Worm (Caenorhabditis elegans): Measurements from ENCODE around the gene allo-1.

DNA sequence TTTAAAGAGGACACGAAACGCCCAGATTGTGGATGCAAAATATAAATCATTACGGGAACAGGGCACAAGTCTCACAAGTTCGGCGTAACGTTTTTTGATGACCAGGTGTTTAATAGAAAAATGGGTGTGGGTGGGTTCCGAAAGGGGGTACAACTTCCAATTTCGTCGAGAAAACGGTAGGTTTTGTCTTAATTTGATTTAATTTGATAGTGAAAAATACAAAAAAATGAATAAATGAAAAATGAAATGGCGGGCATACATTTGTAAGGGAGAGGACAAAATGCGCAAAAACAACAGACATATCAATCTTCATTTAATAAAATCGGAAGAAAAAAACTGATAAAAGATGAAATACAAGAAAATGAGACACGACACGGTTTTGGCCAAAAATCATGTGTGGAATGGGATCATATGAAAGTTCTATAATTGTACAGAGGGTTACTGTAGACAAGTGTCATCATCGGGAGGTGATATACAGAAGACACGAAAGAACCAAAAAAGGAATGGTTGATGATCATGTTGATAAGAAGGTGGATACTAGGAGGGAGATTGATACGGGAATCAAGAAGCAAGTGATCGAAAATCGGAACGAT is 5.1 kb upstream of the allo-1 start:
- TF ChIP-seq nhr-76 (tag; optimal IDR thresholded peaks at IDR 0.05) = no peak
- peak; percentile 60 for TF ChIP-seq nhr-28 (tag; optimal IDR thresholded peaks at IDR 0.05)
- no peak for TF ChIP-seq jun-1 (tag; optimal IDR thresholded peaks at IDR 0.05)
- no peak for TF ChIP-seq ztf-11 (tag; optimal IDR thresholded peaks at IDR 0.05)
- no peak for TF ChIP-seq Y105C5A.15 (GFP tag; IDR thresholded peaks at IDR 0.05)
- no peak for TF ChIP-seq lin-39 (tag; optimal IDR thresholded peaks at IDR 0.05)
- TF ChIP-seq hif-1 (tag; optimal IDR thresholded peaks at IDR 0.05) = no peak
- no peak for TF ChIP-seq F26F4.8 (GFP tag; conservative IDR thresholded peaks at IDR 0.05)
- no peak for TF ChIP-seq Y5F2A.4 (GFP tag; optimal IDR thresholded peaks at IDR 0.05)
- TF ChIP-seq nhr-11 (tag; optimal IDR thresholded peaks at IDR 0.05) = no peak
- no peak for TF ChIP-seq skn-1 (tag; optimal IDR thresholded peaks at IDR 0.05)
- TF ChIP-seq F49E8.2 (tag; optimal IDR thresholded peaks at IDR 0.05; ENCODE audit: borderline replicate concordance) = no peak
- TF ChIP-seq zfp-3 (GFP tag; conservative IDR thresholded peaks at IDR 0.05) = no peak
- TF ChIP-seq daf-12 (tag; optimal IDR thresholded peaks at IDR 0.05) = no peak
